Fruit fly (Drosophila melanogaster) whole organism, embryonic: ENCODE data around the gene CG2772.

Experiments used
- BEAF-32 ChIP-seq: fragments of 200-800 bp; sonication (Bioruptor generic); optimal IDR thresholded peaks from 3 replicates; lab custom pipeline; 2017; ENCODE audit warnings: missing biosample characterization, missing genetic modification characterization, mild to moderate bottlenecking, moderate library complexity, missing genetic modification reagents
- C15 ChIP-seq: fragments of 200-800 bp; sonication (Bioruptor generic); IDR thresholded peaks from 3 replicates; pipeline ENCODE4 v1.3.6; 2022; ENCODE audit warnings: missing biosample characterization, missing genetic modification characterization
- CG10431 ChIP-seq: fragments of 200-800 bp; sonication (Bioruptor generic); optimal IDR thresholded peaks from 3 replicates; lab custom pipeline; 2018; ENCODE audit warnings: missing biosample characterization, mild to moderate bottlenecking, missing genetic modification characterization
- CG12155 ChIP-seq: fragments of 200-800 bp; sonication (Bioruptor generic); optimal IDR thresholded peaks from 3 replicates; lab custom pipeline; 2016; ENCODE audit warnings: missing biosample characterization, missing genetic modification characterization
- CG12219 ChIP-seq: fragments of 200-800 bp; sonication (Bioruptor generic); optimal IDR thresholded peaks from 3 replicates; lab custom pipeline; 2018; ENCODE audit warnings: missing biosample characterization, mild to moderate bottlenecking, missing genetic modification characterization
- CG12769 ChIP-seq: fragments of 200-800 bp; sonication (Bioruptor generic); optimal IDR thresholded peaks from 2 replicates; lab custom pipeline; 2019; ENCODE audit warnings: missing biosample characterization, mild to moderate bottlenecking, missing genetic modification characterization, moderate library complexity
- CG15601 ChIP-seq: fragments of 200-800 bp; sonication (Bioruptor generic); optimal IDR thresholded peaks from 3 replicates; lab custom pipeline; 2019; ENCODE audit warnings: missing biosample characterization, mild to moderate bottlenecking, missing genetic modification characterization, moderate library complexity
- CG17912 ChIP-seq: fragments of 200-800 bp; sonication (Bioruptor generic); optimal IDR thresholded peaks from 2 replicates; lab custom pipeline; 2018; ENCODE audit warnings: missing biosample characterization, mild to moderate bottlenecking, missing genetic modification characterization
- CG3065 ChIP-seq: fragments of 200-800 bp; sonication (Bioruptor generic); optimal IDR thresholded peaks from 2 replicates; lab custom pipeline; 2016; ENCODE audit warnings: missing biosample characterization, missing genetic modification characterization
- CG3726 ChIP-seq: fragments of 200-800 bp; sonication (Bioruptor generic); IDR thresholded peaks from 3 replicates; pipeline ENCODE4, ENCODE4 v1.3.6; 2022; ENCODE audit warnings: missing biosample characterization, missing genetic modification characterization
- CG3838 ChIP-seq: fragments of 200-800 bp; sonication (Bioruptor generic); optimal IDR thresholded peaks from 3 replicates; lab custom pipeline; 2016; ENCODE audit warnings: missing biosample characterization, missing genetic modification characterization
- CG4282 ChIP-seq: fragments of 200-800 bp; sonication (Bioruptor generic); optimal IDR thresholded peaks from 2 replicates; lab custom pipeline; 2016; ENCODE audit warnings: missing biosample characterization, missing genetic modification characterization
- CG5180 ChIP-seq: fragments of 200-800 bp; sonication (Bioruptor generic); optimal IDR thresholded peaks from 3 replicates; lab custom pipeline; 2017; ENCODE audit warnings: missing biosample characterization, missing genetic modification characterization, mild to moderate bottlenecking, moderate library complexity, missing genetic modification reagents
- CG5953 ChIP-seq: fragments of 200-800 bp; sonication (Bioruptor generic); IDR thresholded peaks from 2 replicates; pipeline ENCODE4 v1.3.6; 2022; ENCODE audit warnings: missing biosample characterization, missing genetic modification characterization
- CG7372 ChIP-seq: fragments of 200-800 bp; sonication (Bioruptor generic); IDR thresholded peaks from 2 replicates; pipeline ENCODE4 v1.3.6; 2022; ENCODE audit warnings: missing biosample characterization, missing genetic modification characterization
- CG8281 ChIP-seq: fragments of 200-800 bp; sonication (Bioruptor generic); optimal IDR thresholded peaks from 2 replicates; lab custom pipeline; 2018; ENCODE audit warnings: missing biosample characterization, mild to moderate bottlenecking, missing genetic modification characterization, moderate library complexity
- CG9215 ChIP-seq: fragments of 200-800 bp; sonication (Bioruptor generic); IDR thresholded peaks from 2 replicates; pipeline ENCODE4 v1.3.6; 2022; ENCODE audit warnings: missing biosample characterization, missing genetic modification characterization
- CG9932 ChIP-seq: fragments of 200-800 bp; sonication (Bioruptor generic); IDR thresholded peaks from 2 replicates; pipeline ENCODE4 v1.3.6; 2022; ENCODE audit warnings: missing biosample characterization, missing genetic modification characterization
- Chrac-16 ChIP-seq: fragments of 200-800 bp; sonication (Bioruptor generic); optimal IDR thresholded peaks from 3 replicates; lab custom pipeline; 2016; ENCODE audit warnings: missing biosample characterization, missing genetic modification characterization
- Dbx ChIP-seq: fragments of 200-800 bp; sonication (Bioruptor generic); IDR thresholded peaks from 3 replicates; pipeline ENCODE4 v1.3.6; 2022; ENCODE audit warnings: missing biosample characterization, missing genetic modification characterization
- Hr39 ChIP-seq: fragments of >200 bp; optimal IDR thresholded peaks from 2 replicates; lab custom pipeline; 2017
- Hr51 ChIP-seq, 2 experiments: fragments of 200-800 bp; sonication (Bioruptor generic); optimal IDR thresholded peaks; 2 replicates in 1 of 2; 3 replicates in 1 of 2; lab custom pipeline; 2016 to 2018; ENCODE audit warnings: missing biosample characterization in 2 of 2, missing genetic modification characterization in 2 of 2, mild to moderate bottlenecking in 1 of 2, moderate library complexity in 1 of 2
- MESR4 ChIP-seq: fragments of 200-800 bp; sonication (Bioruptor generic); optimal IDR thresholded peaks from 2 replicates; lab custom pipeline; 2018; ENCODE audit warnings: missing biosample characterization, mild to moderate bottlenecking, missing genetic modification characterization, moderate library complexity
- Mad ChIP-seq: fragments of 200-800 bp; sonication (Bioruptor generic); optimal IDR thresholded peaks from 2 replicates; lab custom pipeline; 2016; ENCODE audit warnings: missing biosample characterization, missing genetic modification characterization
- Mes4 ChIP-seq: fragments of 200-800 bp; sonication (Bioruptor generic); optimal IDR thresholded peaks from 2 replicates; lab custom pipeline; 2016; ENCODE audit warnings: missing biosample characterization, missing genetic modification characterization
- NfI ChIP-seq: fragments of 200-800 bp; sonication (Bioruptor generic); optimal IDR thresholded peaks from 3 replicates; lab custom pipeline; 2018; ENCODE audit warnings: missing biosample characterization, mild to moderate bottlenecking, missing genetic modification characterization, moderate library complexity
- Ravus ChIP-seq: fragments of 200-800 bp; sonication (Bioruptor generic); IDR thresholded peaks from 2 replicates; pipeline ENCODE4 v1.3.6; 2022; ENCODE audit warnings: missing biosample characterization, missing genetic modification characterization
- Sox100B ChIP-seq: fragments of 200-800 bp; sonication (Bioruptor generic); optimal IDR thresholded peaks from 3 replicates; lab custom pipeline; 2018; ENCODE audit warnings: missing biosample characterization, mild to moderate bottlenecking, missing genetic modification characterization
- Tbp ChIP-seq: fragments of >200 bp; optimal IDR thresholded peaks from 2 replicates; lab custom pipeline; 2018; ENCODE audit warnings: missing biosample characterization, missing genetic modification characterization
- Vsx1 ChIP-seq: fragments of 200-800 bp; sonication (Bioruptor generic); optimal IDR thresholded peaks from 2 replicates; lab custom pipeline; 2017; ENCODE audit warnings: missing biosample characterization, mild to moderate bottlenecking, missing genetic modification characterization, missing genetic modification reagents
- YL-1 ChIP-seq: fragments of 200-800 bp; sonication (Bioruptor generic); optimal IDR thresholded peaks from 3 replicates; lab custom pipeline; 2017; ENCODE audit warnings: missing biosample characterization, mild to moderate bottlenecking, missing genetic modification characterization
- ac ChIP-seq: fragments of 200-800 bp; sonication (Bioruptor generic); optimal IDR thresholded peaks from 3 replicates; lab custom pipeline; 2017; ENCODE audit warnings: missing biosample characterization, mild to moderate bottlenecking, missing genetic modification characterization
- al ChIP-seq: fragments of 200-800 bp; sonication (Bioruptor generic); IDR thresholded peaks from 2 replicates; pipeline ENCODE4 v1.3.6; 2022; ENCODE audit warnings: missing biosample characterization, missing genetic modification characterization
- ase ChIP-seq: fragments of 200-800 bp; sonication (Bioruptor generic); IDR thresholded peaks from 3 replicates; pipeline ENCODE4 v1.3.6; 2022; ENCODE audit warnings: missing biosample characterization, missing genetic modification characterization
- bab2 ChIP-seq: fragments of 200-800 bp; sonication (Bioruptor generic); optimal IDR thresholded peaks from 2 replicates; lab custom pipeline; 2016; ENCODE audit warnings: missing biosample characterization, missing genetic modification characterization
- chm ChIP-seq: fragments of 200-800 bp; sonication (Bioruptor generic); IDR thresholded peaks from 2 replicates; pipeline ENCODE4 v1.3.6; 2022; ENCODE audit warnings: missing biosample characterization, missing genetic modification characterization
- crc ChIP-seq: fragments of 200-800 bp; sonication (Bioruptor generic); optimal IDR thresholded peaks from 2 replicates; lab custom pipeline; 2016; ENCODE audit warnings: missing biosample characterization, missing genetic modification characterization
- en ChIP-seq: fragments of 200-800 bp; sonication (Bioruptor generic); optimal IDR thresholded peaks from 2 replicates; lab custom pipeline; 2016; ENCODE audit warnings: missing biosample characterization, missing genetic modification characterization
- hb ChIP-seq: fragments of 200-800 bp; sonication (Bioruptor generic); IDR thresholded peaks from 3 replicates; pipeline ENCODE4 v1.3.6; 2022; ENCODE audit warnings: missing biosample characterization, missing genetic modification characterization; ENCODE audit not compliant: partially characterized antibody
- hth ChIP-seq: fragments of >200 bp; optimal IDR thresholded peaks from 2 replicates; lab custom pipeline; 2017; ENCODE audit warnings: inconsistent platforms
- oc ChIP-seq: fragments of 200-800 bp; sonication (Bioruptor generic); optimal IDR thresholded peaks from 2 replicates; lab custom pipeline; 2018; ENCODE audit warnings: missing biosample characterization, mild to moderate bottlenecking, missing genetic modification characterization, moderate library complexity
- pum ChIP-seq: fragments of 200-800 bp; sonication (Bioruptor generic); optimal IDR thresholded peaks from 2 replicates; lab custom pipeline; 2016; ENCODE audit warnings: missing biosample characterization, missing genetic modification characterization
- repo ChIP-seq: fragments of 200-800 bp; sonication (Bioruptor generic); optimal IDR thresholded peaks from 2 replicates; lab custom pipeline; 2016; ENCODE audit warnings: missing biosample characterization, missing genetic modification characterization
- sc ChIP-seq, 3 experiments: fragments of >200 bp in 2 of 3; fragments of 200-800 bp in 1 of 3; sonication (Bioruptor generic) in 1 of 3; optimal IDR thresholded peaks; 2 replicates in 2 of 3; 3 replicates in 1 of 3; lab custom pipeline; 2017; ENCODE audit warnings: mild to moderate bottlenecking in 1 of 3, missing biosample characterization in 1 of 3, missing genetic modification characterization in 1 of 3, missing genetic modification reagents in 1 of 3
- sd ChIP-seq: fragments of 200-800 bp; sonication (Bioruptor generic); optimal IDR thresholded peaks from 3 replicates; lab custom pipeline; 2018; ENCODE audit warnings: missing biosample characterization, mild to moderate bottlenecking, missing genetic modification characterization, moderate library complexity
- sens ChIP-seq: fragments of 200-800 bp; sonication (Bioruptor generic); peaks from one replicate; lab custom pipeline; 2016; ENCODE audit warnings: missing biosample characterization, missing genetic modification characterization
- sim ChIP-seq: fragments of 200-800 bp; sonication (Bioruptor generic); IDR thresholded peaks from 2 replicates; pipeline ENCODE4 v1.3.6; 2022; ENCODE audit warnings: missing biosample characterization, missing genetic modification characterization
- sob ChIP-seq: fragments of 200-800 bp; sonication (Bioruptor generic); IDR thresholded peaks from 2 replicates; pipeline ENCODE4 v1.3.6; 2022; ENCODE audit warnings: missing biosample characterization, missing genetic modification characterization
- tap ChIP-seq: fragments of 200-800 bp; optimal IDR thresholded peaks from 3 replicates; lab custom pipeline; 2019; ENCODE audit warnings: missing biosample characterization, mild to moderate bottlenecking, missing genetic modification characterization, moderate library complexity

Gene CG2772

dm6 chr2L:3478034-3478880 lies 32.5 kb downstream of the CG2772 start, which contains the start of gene Thor (continued):
- TF ChIP-seq Ravus (no peak), NfI (GFP tag; lab: Kevin White, UChicago) (peak; percentile 60), crc (GFP tag; lab: Kevin White, UChicago) (peak; percentile 58), CG8281 (no peak), chm (peak; percentile 95), C15 (GFP tag; lab: Robert Waterston, UW) (no peak), Dbx (GFP tag; lab: Robert Waterston, UW) (peak; percentile 84), CG9932 (GFP tag; lab: Robert Waterston, UW) (peak; percentile 71), CG7372 (GFP tag; lab: Robert Waterston, UW) (peak; percentile 13; the same call in 1 of the 2 replicates), pum (GFP tag; lab: Kevin White, UChicago) (no peak), CG3065 (GFP tag; lab: Kevin White, UChicago) (no peak), sens (GFP tag; lab: Kevin White, UChicago) (peak; percentile 90), CG5953 (GFP tag; lab: Robert Waterston, UW) (peak; percentile 86), Mad (peak; percentile 43), CG15601 (tag; lab: Kevin White, UChicago) (peak; percentile 36), bab2 (GFP tag; lab: Kevin White, UChicago) (peak; percentile 11), oc (peak; percentile 65), Tbp (GFP tag; lab: Kevin White, UChicago) (no peak), Vsx1 (peak; percentile 59), ase (GFP tag; lab: Robert Waterston, UW) (peak; percentile 67; the same call in 2 of the 3 replicates), en (GFP tag; lab: Kevin White, UChicago) (peak; percentile 50), CG5180 (GFP tag; lab: Kevin White, UChicago) (peak; percentile 74), repo (GFP tag; lab: Kevin White, UChicago) (peak; percentile 81), MESR4 (GFP tag; lab: Kevin White, UChicago) (peak; percentile 41), CG9215 (GFP tag; lab: Robert Waterston, UW) (no peak), hb (GFP tag; lab: Robert Waterston, UW) (no peak), sd (tag; lab: Kevin White, UChicago) (peak; percentile 72), CG3838 (GFP tag; lab: Kevin White, UChicago) (no peak), Sox100B (GFP tag; lab: Kevin White, UChicago) (no peak), sc (optimal IDR thresholded peaks at IDR 0.05; lab: Kevin White, UChicago) (no peak), sc (GFP tag; optimal IDR thresholded peaks at IDR 0.05; lab: Kevin White, UChicago) (peak; percentile 41), sim (GFP tag; lab: Robert Waterston, UW) (peak; percentile 69; the same call in 1 of the 2 replicates), hth (lab: Kevin White, UChicago) (no peak), sob (GFP tag; lab: Robert Waterston, UW) (peak; percentile 76), ac (GFP tag; lab: Kevin White, UChicago) (peak; percentile 56), Mes4 (peak; percentile 52), Hr51 (GFP tag; optimal IDR thresholded peaks at IDR 0.05; lab: Kevin White, UChicago) (peak; percentile 40 to 41), CG12155 (GFP tag; lab: Kevin White, UChicago) (peak; percentile 24), CG12219 (GFP tag; lab: Kevin White, UChicago) (peak; percentile 34), CG12769 (tag; lab: Kevin White, UChicago) (peak; percentile 82), CG17912 (GFP tag; lab: Kevin White, UChicago) (no peak), BEAF-32 (GFP tag; lab: Kevin White, UChicago) (no peak), YL-1 (GFP tag; lab: Kevin White, UChicago) (peak; percentile 76), Chrac-16 (peak; percentile 16), CG10431 (GFP tag; lab: Kevin White, UChicago) (peak; percentile 84), tap (peak; percentile 50), Hr39 (lab: Kevin White, UChicago) (no peak), CG4282 (GFP tag; lab: Kevin White, UChicago) (peak; percentile 54), CG3726 (GFP tag; lab: Robert Waterston, UW) (peak; percentile 53; the same call in 1 of the 3 replicates), al (peak; percentile 8; the same call in 1 of the 2 replicates)
